Fruit fly (Drosophila melanogaster) whole organism, wandering third instar larva: ENCODE data around the gene RluA-2.

ENCODE experiments used
- Mio ChIP-seq: sonication (Bioruptor generic); optimal IDR thresholded peaks from 2 replicates; lab custom pipeline; 2016; ENCODE audit warnings: missing biosample characterization, missing genetic modification characterization
- Myc ChIP-seq: fragments of >200 bp; optimal IDR thresholded peaks from 2 replicates; lab custom pipeline; 2017
- brk ChIP-seq: fragments of 200-800 bp; sonication (Bioruptor generic); optimal IDR thresholded peaks from 2 replicates; lab custom pipeline; 2016; ENCODE audit warnings: missing biosample characterization, mild to moderate bottlenecking, missing genetic modification characterization
- dl ChIP-seq, 2 experiments: fragments of 175-275, 200-275 bp in 1 of 2; fragments of 200-275 bp in 1 of 2; sonication (Bioruptor generic); optimal IDR thresholded peaks; lab custom pipeline; 2018; ENCODE audit warnings: mild to moderate bottlenecking in 2 of 2, missing biosample characterization in 2 of 2, missing genetic modification characterization in 2 of 2, moderate library complexity in 2 of 2; ENCODE audit not compliant: partially characterized antibody in 2 of 2, insufficient read depth in 1 of 2
- ey ChIP-seq: fragments of 200-800 bp; sonication (Bioruptor generic); optimal IDR thresholded peaks from 2 replicates; lab custom pipeline; 2016; ENCODE audit warnings: missing biosample characterization, missing genetic modification characterization
- foxo ChIP-seq, 2 experiments: fragments of 200-800 bp; sonication (Bioruptor generic); optimal IDR thresholded peaks; 2 replicates in 1 of 2; 3 replicates in 1 of 2; lab custom pipeline; 2016 to 2017; ENCODE audit warnings: missing biosample characterization in 2 of 2, missing genetic modification characterization in 2 of 2
- fru ChIP-seq: fragments of 200-800 bp; sonication (Bioruptor generic); optimal IDR thresholded peaks from 3 replicates; lab custom pipeline; 2016; ENCODE audit warnings: missing biosample characterization, mild to moderate bottlenecking, missing genetic modification characterization
- lola ChIP-seq: fragments of >200 bp; optimal IDR thresholded peaks from 2 replicates; lab custom pipeline; 2017; ENCODE audit warnings: missing biosample characterization, missing genetic modification characterization
- psq ChIP-seq: fragments of 200-800 bp; sonication (Bioruptor generic); optimal IDR thresholded peaks from 3 replicates; lab custom pipeline; 2017; ENCODE audit warnings: missing biosample characterization, mild to moderate bottlenecking, missing genetic modification characterization, moderate library complexity
- usp ChIP-seq: fragments of >200 bp; optimal IDR thresholded peaks from 2 replicates; lab custom pipeline; 2017; ENCODE audit warnings: missing biosample characterization, missing genetic modification characterization

DNA sequence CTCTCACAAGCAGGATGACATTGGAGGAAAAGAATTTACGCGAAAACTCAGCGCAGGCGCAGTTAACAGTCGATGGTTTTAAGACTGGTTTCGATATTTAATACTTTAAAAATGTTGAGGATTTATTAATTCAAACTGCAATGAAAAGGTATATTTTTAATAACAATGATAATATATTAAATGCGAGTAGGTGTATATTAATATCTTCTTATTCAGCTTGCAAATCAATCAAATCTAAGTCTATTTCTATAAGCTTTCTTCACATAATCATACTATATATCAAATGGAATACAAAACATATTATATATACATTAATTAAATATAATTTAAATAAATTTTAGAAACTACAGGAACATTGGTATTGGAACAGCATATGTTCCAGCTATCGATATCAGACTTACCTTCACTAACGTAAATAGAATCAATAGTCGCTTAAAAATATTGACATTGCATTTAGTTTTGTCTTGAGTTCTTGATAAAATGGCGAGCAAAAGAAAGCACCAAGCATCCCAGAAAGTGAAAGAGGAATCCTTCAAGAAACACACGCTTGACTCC lies 41.2 kb upstream of the RluA-2 start, which contains the start of the genes TBC1D16 and holn1:
- TF ChIP-seq Mio (no peak), psq (GFP tag; lab: Kevin White, UChicago) (no peak), usp (no peak), lola (no peak), foxo (GFP tag; optimal IDR thresholded peaks at IDR 0.05; lab: Kevin White, UChicago) (no peak), dl (GFP tag; optimal IDR thresholded peaks at IDR 0.05; lab: Kevin White, UChicago; ENCODE audit: insufficient read depth in 1 of 2, partially characterized antibody in 2 of 2) (no peak), brk (GFP tag; lab: Kevin White, UChicago) (no peak), ey (no peak), Myc (no peak), fru (GFP tag; lab: Kevin White, UChicago) (no peak)
